Fruit fly (Drosophila melanogaster): ENCODE results near the gene CG7518.

DNA sequence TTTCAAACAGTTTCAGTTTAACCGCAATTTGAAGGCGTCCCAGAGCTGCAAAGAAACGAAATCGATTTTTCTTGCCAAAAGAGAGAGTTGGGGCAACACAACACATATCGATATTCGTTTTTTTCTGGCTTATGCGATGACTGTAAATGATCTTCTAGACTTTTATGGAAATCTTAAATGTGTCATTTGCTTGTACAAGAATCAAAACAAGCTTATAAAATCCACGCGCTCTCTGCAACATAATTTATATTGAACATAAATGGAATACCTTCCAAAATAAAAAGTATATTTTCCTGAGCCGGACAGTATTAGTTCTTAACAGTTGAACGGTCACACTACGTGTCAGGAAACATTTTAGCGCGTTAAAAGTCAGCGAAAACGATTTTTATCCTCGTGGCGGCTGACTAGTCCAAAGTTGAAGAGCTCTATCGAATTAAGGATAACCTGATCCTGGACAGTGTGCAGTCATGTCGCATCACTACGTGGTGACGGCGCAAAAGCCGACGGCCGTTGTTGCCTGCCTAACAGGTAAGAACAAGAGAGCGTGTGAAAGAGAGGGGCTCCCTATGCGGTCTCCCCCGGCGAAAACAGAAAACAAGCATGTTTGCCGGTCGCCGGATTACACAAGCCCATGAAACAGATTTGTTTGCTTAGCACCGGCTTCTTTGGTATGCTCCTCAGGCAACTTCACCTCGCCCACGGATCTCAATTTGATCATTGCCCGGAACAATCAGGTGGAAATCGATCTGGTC lies 54.2 kb downstream of the CG7518 start, which contains the start of gene pic:
- TF ChIP-seq Dll (optimal IDR thresholded peaks at IDR 0.05) = no peak
- TF ChIP-seq CG8478 (optimal IDR thresholded peaks at IDR 0.05) = no peak
- no peak for TF ChIP-seq pan (optimal IDR thresholded peaks at IDR 0.05)
